Worm (Caenorhabditis elegans) whole organism, L4 larva: ENCODE results near the gene F59C12.4.

Experiments
- ceh-82 ChIP-seq: sonication (generic microtip); optimal IDR thresholded peaks from 2 replicates; lab custom pipeline; 2017; ENCODE audit warnings: missing biosample characterization, missing genetic modification characterization
- egl-27 ChIP-seq: sonication (generic microtip); optimal IDR thresholded peaks from 3 replicates; lab custom pipeline; 2017; ENCODE audit warnings: missing biosample characterization, missing genetic modification reagents, missing genetic modification characterization
- fkh-10 ChIP-seq: fragments of 150-350 bp; optimal IDR thresholded peaks from 2 replicates; lab custom pipeline; 2014; ENCODE audit warnings: missing biosample characterization, missing genetic modification reagents, missing genetic modification characterization
- nhr-25 ChIP-seq: sonication (generic microtip); optimal IDR thresholded peaks from 2 replicates; lab custom pipeline; 2017; ENCODE audit warnings: missing genetic modification characterization, mild to moderate bottlenecking, missing compliant biosample characterization, antibody characterized with exemption, moderate library complexity, borderline replicate concordance; ENCODE audit not compliant: insufficient read depth
- pha-4 ChIP-seq, 2 experiments: fragments of 150-350 bp in 1 of 2; fragments of 200-800 bp in 1 of 2; sonication (Bioruptor generic) in 1 of 2; IDR thresholded peaks in 1 of 2; optimal IDR thresholded peaks in 1 of 2; 2 replicates each; pipeline versions ENCODE4 v1.3.6 to Lab custom; 2014 to 2022; ENCODE audit warnings: missing genetic modification characterization in 2 of 2, missing genetic modification reagents in 2 of 2, missing biosample characterization in 1 of 2, missing compliant biosample characterization in 1 of 2
- snpc-4 ChIP-seq: fragments of 150-350 bp; optimal IDR thresholded peaks from 2 replicates; lab custom pipeline; 2014; ENCODE audit warnings: missing biosample characterization, missing genetic modification characterization
- tra-1 ChIP-seq: fragments of 200-800 bp; sonication (Bioruptor generic); IDR thresholded peaks from 2 replicates; pipeline ENCODE4 v1.3.6; 2022; ENCODE audit warnings: missing genetic modification reagents, missing genetic modification characterization, missing compliant biosample characterization
- ztf-11 ChIP-seq: fragments of 150-350 bp; optimal IDR thresholded peaks from 2 replicates; lab custom pipeline; 2014; ENCODE audit warnings: missing biosample characterization, missing genetic modification characterization

- no peak for TF ChIP-seq ztf-11 (tag; lab: Kevin White, UChicago)
- no peak for TF ChIP-seq fkh-10 (GFP tag; lab: Kevin White, UChicago)
- TF ChIP-seq snpc-4 (tag; lab: Kevin White, UChicago): no peak
- TF ChIP-seq egl-27 (tag; lab: Kevin White, UChicago): no peak
- TF ChIP-seq tra-1 (GFP tag; lab: Robert Waterston, UW): no peak
- no peak for TF ChIP-seq ceh-82 (tag; lab: Kevin White, UChicago)
- TF ChIP-seq pha-4 (GFP tag; IDR thresholded peaks at IDR 0.05; lab: Robert Waterston, UW): no peak
- no peak for TF ChIP-seq pha-4 (tag; optimal IDR thresholded peaks at IDR 0.05; lab: Kevin White, UChicago)
- TF ChIP-seq nhr-25 (tag; lab: Kevin White, UChicago): no peak
Observed at ce11 chrX:16579303-16579795, 23.1 kb downstream of the F59C12.4 start, which contains the start of gene ser-1.
